Worm (Caenorhabditis elegans) whole organism, late embryonic: ENCODE measurements around the gene ZK688.12.

Experiments used
- C08G9.2 ChIP-seq: sonication (generic microtip); optimal IDR thresholded peaks from 2 replicates; lab custom pipeline; 2016; ENCODE audit warnings: mild to moderate bottlenecking, missing genetic modification characterization, moderate library complexity, missing compliant biosample characterization
- F13H6.1 ChIP-seq: sonication (generic microtip); optimal IDR thresholded peaks from 2 replicates; lab custom pipeline; 2016; ENCODE audit warnings: missing genetic modification characterization, missing compliant biosample characterization
- Y22D7AL.16 ChIP-seq: sonication (generic microtip); optimal IDR thresholded peaks from 2 replicates; lab custom pipeline; 2016; ENCODE audit warnings: missing genetic modification characterization, missing compliant biosample characterization
- ahr-1 ChIP-seq: sonication (generic microtip); optimal IDR thresholded peaks from 2 replicates; lab custom pipeline; 2016; ENCODE audit warnings: missing genetic modification characterization, missing compliant biosample characterization
- ama-1 ChIP-seq: fragments of 150-350 bp; optimal IDR thresholded peaks from 2 replicates; lab custom pipeline; 2014
- ceh-14 ChIP-seq: sonication (generic microtip); optimal IDR thresholded peaks from 2 replicates; lab custom pipeline; 2016; ENCODE audit warnings: missing genotype, missing genetic modification characterization, missing compliant biosample characterization
- ceh-2 ChIP-seq: sonication (generic microtip); optimal IDR thresholded peaks from 2 replicates; lab custom pipeline; 2016; ENCODE audit warnings: missing genotype, missing genetic modification characterization, missing compliant biosample characterization
- ceh-22 ChIP-seq: sonication (generic microtip); optimal IDR thresholded peaks from 2 replicates; lab custom pipeline; 2017; ENCODE audit warnings: missing biosample characterization, missing genetic modification characterization
- ceh-30 ChIP-seq: fragments of 150-350 bp; optimal IDR thresholded peaks from 2 replicates; lab custom pipeline; 2014; ENCODE audit warnings: missing biosample characterization, missing genetic modification characterization
- ceh-31 ChIP-seq: sonication (generic microtip); optimal IDR thresholded peaks from 2 replicates; lab custom pipeline; 2016; ENCODE audit warnings: missing genetic modification characterization, missing compliant biosample characterization
- ceh-34 ChIP-seq: sonication (generic microtip); optimal IDR thresholded peaks from 2 replicates; lab custom pipeline; 2016; ENCODE audit warnings: mild to moderate bottlenecking, missing genetic modification characterization, missing compliant biosample characterization
- dmd-4 ChIP-seq: sonication (generic microtip); optimal IDR thresholded peaks from 2 replicates; lab custom pipeline; 2016; ENCODE audit warnings: borderline replicate concordance, missing genetic modification characterization, missing compliant biosample characterization
- elt-2 ChIP-seq: sonication (generic microtip); optimal IDR thresholded peaks from 2 replicates; lab custom pipeline; 2016; ENCODE audit warnings: missing genetic modification reagents, missing genetic modification characterization, missing compliant biosample characterization
- fkh-10 ChIP-seq: fragments of 150-350 bp; optimal IDR thresholded peaks from 2 replicates; lab custom pipeline; 2014; ENCODE audit warnings: missing biosample characterization, missing genetic modification reagents, missing genetic modification characterization
- fkh-6 ChIP-seq: sonication (generic microtip); optimal IDR thresholded peaks from 2 replicates; lab custom pipeline; 2016; ENCODE audit warnings: missing genetic modification characterization, missing compliant biosample characterization
- gmeb-2 ChIP-seq: sonication (generic microtip); optimal IDR thresholded peaks from 2 replicates; lab custom pipeline; 2016; ENCODE audit warnings: missing genetic modification characterization, inconsistent platforms, missing compliant biosample characterization
- hlh-13 ChIP-seq: fragments of 200-800 bp; sonication (Bioruptor generic); optimal IDR thresholded peaks from 2 replicates; lab custom pipeline; 2018; ENCODE audit warnings: mild to moderate bottlenecking, missing genetic modification characterization, missing compliant biosample characterization
- hlh-15 ChIP-seq: sonication (generic microtip); optimal IDR thresholded peaks from 2 replicates; lab custom pipeline; 2016; ENCODE audit warnings: missing genetic modification characterization, missing compliant biosample characterization
- hlh-8 ChIP-seq: sonication (generic microtip); optimal IDR thresholded peaks from 2 replicates; lab custom pipeline; 2016; ENCODE audit warnings: missing genotype, missing genetic modification characterization, missing compliant biosample characterization
- madf-2 ChIP-seq: sonication (generic microtip); optimal IDR thresholded peaks from 2 replicates; lab custom pipeline; 2017; ENCODE audit warnings: missing genetic modification characterization, missing compliant biosample characterization
- nfya-1 ChIP-seq: sonication (generic microtip); optimal IDR thresholded peaks from 2 replicates; lab custom pipeline; 2017; ENCODE audit warnings: missing genetic modification characterization, mild to moderate bottlenecking, missing compliant biosample characterization, antibody characterized with exemption, moderate library complexity
- odd-2 ChIP-seq: sonication (generic microtip); optimal IDR thresholded peaks from 2 replicates; lab custom pipeline; 2017; ENCODE audit warnings: antibody characterized with exemption, mild to moderate bottlenecking, missing genetic modification characterization, missing compliant biosample characterization
- pat-9 ChIP-seq: fragments of 200-800 bp; sonication (Bioruptor generic); optimal IDR thresholded peaks from 2 replicates; lab custom pipeline; 2018; ENCODE audit warnings: mild to moderate bottlenecking, missing genetic modification characterization, moderate library complexity, missing compliant biosample characterization
- pha-4 ChIP-seq: fragments of 150-350 bp; optimal IDR thresholded peaks from 2 replicates; lab custom pipeline; 2018; ENCODE audit warnings: missing biosample characterization, missing genetic modification reagents, missing genetic modification characterization
- pros-1 ChIP-seq: fragments of 150-350 bp; optimal IDR thresholded peaks from 2 replicates; lab custom pipeline; 2014; ENCODE audit warnings: missing biosample characterization, missing genetic modification reagents, missing genetic modification characterization
- sox-4 ChIP-seq: sonication (generic microtip); optimal IDR thresholded peaks from 2 replicates; lab custom pipeline; 2017; ENCODE audit warnings: mild to moderate bottlenecking, missing genetic modification characterization, inconsistent platforms, missing compliant biosample characterization
- syd-9 ChIP-seq: sonication (generic microtip); optimal IDR thresholded peaks from 2 replicates; lab custom pipeline; 2016; ENCODE audit warnings: mild to moderate bottlenecking, missing genetic modification characterization, moderate library complexity, missing compliant biosample characterization
- tbx-7 ChIP-seq: sonication (generic microtip); optimal IDR thresholded peaks from 2 replicates; lab custom pipeline; 2016; ENCODE audit warnings: missing genotype, missing genetic modification characterization, missing compliant biosample characterization
- ttx-3 ChIP-seq: sonication (generic microtip); optimal IDR thresholded peaks from 2 replicates; lab custom pipeline; 2016; ENCODE audit warnings: missing genetic modification reagents, missing genetic modification characterization, missing compliant biosample characterization
- unc-55 ChIP-seq: sonication (generic microtip); optimal IDR thresholded peaks from 2 replicates; lab custom pipeline; 2017; ENCODE audit warnings: missing biosample characterization, missing genetic modification reagents, missing genetic modification characterization
- zip-5 ChIP-seq: sonication (generic microtip); optimal IDR thresholded peaks from 2 replicates; lab custom pipeline; 2016; ENCODE audit warnings: missing genetic modification characterization, missing compliant biosample characterization

Gene ZK688.12

ce11 chrIII:7941417-7941816 is 28.0 kb upstream of the ZK688.12 start, which contains the start of gene kle-2:
TSS of gene kle-2 (plus strand) at chrIII:7941717.
- TF ChIP-seq fkh-6 (no peak), elt-2 (tag; lab: Kevin White, UChicago) (no peak), hlh-8 (tag; lab: Kevin White, UChicago) (no peak), dmd-4 (tag; lab: Kevin White, UChicago) (no peak), pat-9 (tag; lab: Kevin White, UChicago) (no peak)

DNA sequence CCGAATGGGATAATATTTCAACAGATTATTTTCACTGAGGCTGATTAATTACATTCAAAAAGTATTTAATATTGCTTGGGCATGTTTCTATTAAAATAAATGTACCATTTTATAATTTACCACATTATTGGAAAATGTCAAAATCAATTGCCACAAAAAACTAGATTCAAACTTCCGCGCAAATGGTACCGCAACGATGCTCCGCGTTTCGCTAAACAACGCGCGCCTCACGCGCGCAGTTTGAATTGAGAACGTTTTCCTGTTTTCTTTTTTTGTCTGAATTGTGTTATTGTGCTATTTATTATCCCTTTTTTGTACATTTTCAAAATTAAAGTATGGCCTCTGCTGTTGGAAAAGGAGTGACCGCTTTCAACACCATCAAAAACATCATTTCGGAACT is 27.4 kb upstream of the ZK688.12 start, which contains the start of gene C29E4.12:
Gene C29E4.12, plus strand, starts transcription at position 333 of the 400 bp plus-strand sequence.
- peak; percentile 56 for TF ChIP-seq nfya-1 (tag; lab: Kevin White, UChicago)
- TF ChIP-seq pat-9 (tag; lab: Kevin White, UChicago), result no peak

DNA sequence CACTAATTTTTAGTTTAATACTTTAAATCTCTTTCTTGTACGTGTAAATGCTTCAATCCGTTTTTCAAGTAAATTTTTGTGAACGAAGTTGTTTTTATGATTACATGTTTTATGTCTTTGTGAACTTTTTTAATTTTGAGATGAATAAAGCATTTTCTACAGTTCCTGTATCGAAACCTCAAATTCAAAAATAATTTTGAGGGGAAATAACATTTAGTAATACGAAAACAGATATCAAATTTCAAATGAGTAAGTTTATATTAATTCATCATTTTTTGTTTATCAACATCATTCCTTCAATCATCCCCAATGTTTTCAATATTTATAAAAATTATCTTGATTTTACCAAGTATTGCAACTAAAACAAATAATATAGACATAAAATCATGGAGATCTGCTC is 24.2 kb upstream of the ZK688.12 start, which contains the start of gene C29E4.10:
Gene C29E4.10, plus strand, starts transcription at position 301 of the 400 bp plus-strand sequence.
- no peak for TF ChIP-seq zip-5 (tag; lab: Kevin White, UChicago)
- TF ChIP-seq gmeb-2 (tag; lab: Kevin White, UChicago), result no peak
- TF ChIP-seq C08G9.2 (tag; lab: Kevin White, UChicago), result no peak
- no peak for TF ChIP-seq dmd-4 (tag; lab: Kevin White, UChicago)
- no peak for TF ChIP-seq pha-4 (tag; lab: Kevin White, UChicago)
- no peak for TF ChIP-seq ttx-3 (tag; lab: Kevin White, UChicago)
- no peak for TF ChIP-seq ahr-1
- no peak for TF ChIP-seq odd-2 (tag; lab: Kevin White, UChicago)
- no peak for TF ChIP-seq Y22D7AL.16 (tag; lab: Kevin White, UChicago)
- no peak for TF ChIP-seq ceh-34 (tag; lab: Kevin White, UChicago)
- no peak for TF ChIP-seq sox-4

ce11 chrIII:7933235-7933634 is 19.8 kb upstream of the ZK688.12 start, which contains the start of gene ran-2:
TSS of gene ran-2 (plus strand) at chrIII:7933535.
- TF ChIP-seq pha-4 (tag; lab: Kevin White, UChicago), result no peak
- TF ChIP-seq odd-2 (tag; lab: Kevin White, UChicago), result no peak
- no peak for TF ChIP-seq syd-9
- no peak for TF ChIP-seq ceh-30 (tag; lab: Kevin White, UChicago)
- TF ChIP-seq ama-1 (lab: Kevin White, UChicago), result no peak

- no peak for TF ChIP-seq C08G9.2 (tag; lab: Kevin White, UChicago)
- TF ChIP-seq ama-1 (lab: Kevin White, UChicago), result no peak
- no peak for TF ChIP-seq pat-9 (tag; lab: Kevin White, UChicago)
- TF ChIP-seq fkh-10 (GFP tag; lab: Kevin White, UChicago), result no peak
- TF ChIP-seq madf-2, result no peak
- peak; percentile 20 for TF ChIP-seq nfya-1 (tag; lab: Kevin White, UChicago)
Observed at ce11 chrIII:7928549-7929129, 15.3 kb upstream of the ZK688.12 start, which contains the start of the genes C29E4.13 and npp-15. TSS of gene C29E4.13 (minus strand) at chrIII:7928717. TSS of gene npp-15 (plus strand) at chrIII:7929043.

ce11 chrIII:7925968-7926367 is 12.6 kb upstream of the ZK688.12 start:
- no peak for TF ChIP-seq syd-9
- TF ChIP-seq ceh-2 (tag; lab: Kevin White, UChicago), result peak; percentile 11

- no peak for TF ChIP-seq ceh-22 (tag; lab: Kevin White, UChicago)
- no peak for TF ChIP-seq unc-55 (GFP tag; lab: Kevin White, UChicago)
- no peak for TF ChIP-seq hlh-15 (tag; lab: Kevin White, UChicago)
- TF ChIP-seq ceh-14 (tag; lab: Kevin White, UChicago), result no peak
- TF ChIP-seq pros-1 (tag; lab: Kevin White, UChicago), result no peak
- TF ChIP-seq ceh-30 (tag; lab: Kevin White, UChicago), result no peak
- TF ChIP-seq hlh-13, result no peak
- TF ChIP-seq hlh-8 (tag; lab: Kevin White, UChicago), result no peak
- no peak for TF ChIP-seq fkh-10 (GFP tag; lab: Kevin White, UChicago)
- TF ChIP-seq ceh-31 (tag; lab: Kevin White, UChicago), result no peak
- TF ChIP-seq tbx-7 (tag; lab: Kevin White, UChicago), result no peak
- TF ChIP-seq ahr-1, result no peak
- TF ChIP-seq F13H6.1 (tag; lab: Kevin White, UChicago), result no peak
Observed at ce11 chrIII:7924821-7925220, 11.4 kb upstream of the ZK688.12 start, which contains the start of gene tag-250. TSS of gene tag-250 (minus strand) at chrIII:7924921.
